In the genomic region with DNA sequence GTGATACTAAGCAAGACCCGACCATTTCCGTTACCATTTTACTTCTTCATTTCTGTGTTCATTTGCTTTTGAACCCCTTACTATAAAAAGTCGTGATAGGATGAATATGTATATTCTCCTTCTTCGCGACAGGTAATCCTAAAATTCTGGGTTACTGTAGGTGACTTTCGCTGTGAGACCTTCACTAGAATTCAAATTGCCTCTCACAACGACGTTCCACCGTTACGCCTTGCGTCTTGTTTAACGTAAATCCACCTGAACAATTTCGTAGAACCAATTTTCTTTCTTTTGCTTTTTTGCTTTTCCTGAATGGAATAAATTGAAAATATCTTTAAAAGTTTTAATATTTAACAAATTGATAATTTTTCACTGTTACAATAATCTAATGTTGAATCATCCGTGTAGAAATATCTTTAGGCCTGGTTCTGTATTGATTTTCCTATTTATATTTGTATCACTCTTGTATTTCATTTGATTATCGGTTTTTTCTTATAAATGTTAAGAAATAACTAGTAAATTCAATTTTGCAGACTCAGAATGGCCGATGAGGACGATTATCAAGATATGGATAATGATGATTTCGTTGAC, we compare ENCODE assay signal across 6 worm cellular contexts.
TF ChIP-seq lines count a peak whose summit lies in the region.

Gene rpb-6, plus strand, starts transcription at position 538 of the 588 bp plus-strand sequence.

TF ChIP-seq in whole organism, L1 larva, 84 proteins besides CTCF, POLR2A, EP300 and RAD21 (continues in another document):
- TF ChIP-seq mep-1 (tag; optimal IDR thresholded peaks at IDR 0.05; lab: Kevin White, UChicago) = peak; percentile 52
- TF ChIP-seq blmp-1 (tag; optimal IDR thresholded peaks at IDR 0.05; lab: Kevin White, UChicago) = peak; percentile 54
- TF ChIP-seq lin-35 (GFP tag; optimal IDR thresholded peaks at IDR 0.05; lab: Kevin White, UChicago) = peak; percentile 73 to 94
- TF ChIP-seq nhr-47 (tag; optimal IDR thresholded peaks at IDR 0.05; lab: Kevin White, UChicago) = peak; percentile 38
- TF ChIP-seq nhr-237 (tag; optimal IDR thresholded peaks at IDR 0.05; lab: Kevin White, UChicago) = no peak
- TF ChIP-seq snu-23 (GFP tag; optimal IDR thresholded peaks at IDR 0.05; lab: Kevin White, UChicago) = peak; percentile 17
- TF ChIP-seq nhr-71 (tag; optimal IDR thresholded peaks at IDR 0.05; lab: Kevin White, UChicago) = peak; percentile 39
- TF ChIP-seq lin-13 (GFP tag; optimal IDR thresholded peaks at IDR 0.05; lab: Kevin White, UChicago) = peak; percentile 24
- peak; percentile 7 for TF ChIP-seq nhr-20 (tag; optimal IDR thresholded peaks at IDR 0.05; lab: Kevin White, UChicago)
- peak; percentile 41 for TF ChIP-seq rnt-1 (tag; optimal IDR thresholded peaks at IDR 0.05; lab: Kevin White, UChicago)
- no peak for TF ChIP-seq sptf-1 (tag; optimal IDR thresholded peaks at IDR 0.05; lab: Kevin White, UChicago)
- TF ChIP-seq grh-1 (GFP tag; IDR thresholded peaks at IDR 0.05; lab: Robert Waterston, UW) = no peak
- TF ChIP-seq efl-1 (optimal IDR thresholded peaks at IDR 0.05; lab: Kevin White, UChicago) = peak; percentile 37 to 87
- peak; percentile 87 to 99 for TF ChIP-seq efl-1 (GFP tag; optimal IDR thresholded peaks at IDR 0.05 in 1 of 2; lab: Kevin White, UChicago)

TF ChIP-seq in whole organism, L2 larva, 48 proteins besides CTCF, POLR2A, EP300 and RAD21:
- no peak for TF ChIP-seq skn-1 (tag; optimal IDR thresholded peaks at IDR 0.05; lab: Kevin White, UChicago)
- no peak for TF ChIP-seq R02D3.7 (tag; optimal IDR thresholded peaks at IDR 0.05; lab: Kevin White, UChicago)
- no peak for TF ChIP-seq nhr-23 (tag; optimal IDR thresholded peaks at IDR 0.05; lab: Kevin White, UChicago)
- TF ChIP-seq lsy-2 (tag; optimal IDR thresholded peaks at IDR 0.05; lab: Kevin White, UChicago) = peak in 1 of 2 experiments; percentile 59
- peak; percentile 56 for TF ChIP-seq unc-55 (GFP tag; optimal IDR thresholded peaks at IDR 0.05; lab: Kevin White, UChicago)
- no peak for TF ChIP-seq ztf-1 (GFP tag; conservative IDR thresholded peaks at IDR 0.05; lab: Robert Waterston, UW)
- TF ChIP-seq nhr-25 (tag; optimal IDR thresholded peaks at IDR 0.05; lab: Kevin White, UChicago) = no peak
- peak; percentile 78 for TF ChIP-seq gmeb-1 (tag; optimal IDR thresholded peaks at IDR 0.05; lab: Kevin White, UChicago)
- TF ChIP-seq nhr-77 (tag; optimal IDR thresholded peaks at IDR 0.05; lab: Kevin White, UChicago) = no peak
- TF ChIP-seq ztf-11 (tag; optimal IDR thresholded peaks at IDR 0.05; lab: Kevin White, UChicago) = no peak
- no peak for TF ChIP-seq lin-11 (tag; optimal IDR thresholded peaks at IDR 0.05; lab: Kevin White, UChicago)

TF ChIP-seq in whole organism, L3 larva, 47 proteins besides CTCF, POLR2A, EP300 and RAD21:
- TF ChIP-seq ceh-9 (tag; optimal IDR thresholded peaks at IDR 0.05; lab: Kevin White, UChicago) = no peak
- TF ChIP-seq R02D3.7 (tag; optimal IDR thresholded peaks at IDR 0.05; lab: Kevin White, UChicago) = peak; percentile 66
- no peak for TF ChIP-seq mml-1 (tag; optimal IDR thresholded peaks at IDR 0.05; lab: Kevin White, UChicago)
- peak; percentile 39 for TF ChIP-seq lin-15B (tag; optimal IDR thresholded peaks at IDR 0.05; lab: Kevin White, UChicago)
- peak; percentile 10 for TF ChIP-seq nhr-25 (tag; optimal IDR thresholded peaks at IDR 0.05; lab: Kevin White, UChicago)

TF ChIP-seq in whole organism, L4 larva, 104 proteins besides CTCF, POLR2A, EP300 and RAD21 (continues in another document):
- peak; percentile 93 for TF ChIP-seq T20F7.1 (GFP tag; optimal IDR thresholded peaks at IDR 0.05; lab: Kevin White, UChicago)
- TF ChIP-seq T26A8.4 (GFP tag; IDR thresholded peaks at IDR 0.05; lab: Robert Waterston, UW) = no peak
- peak; percentile 51 for TF ChIP-seq R02D3.7 (tag; optimal IDR thresholded peaks at IDR 0.05; lab: Kevin White, UChicago)
- no peak for TF ChIP-seq arid-1 (GFP tag; conservative IDR thresholded peaks at IDR 0.05; lab: Robert Waterston, UW)
- no peak for TF ChIP-seq F44E2.7 (GFP tag; IDR thresholded peaks at IDR 0.05; lab: Robert Waterston, UW)
- TF ChIP-seq pqm-1 (tag; optimal IDR thresholded peaks at IDR 0.05; lab: Kevin White, UChicago) = no peak
- TF ChIP-seq lin-15B (tag; optimal IDR thresholded peaks at IDR 0.05; lab: Kevin White, UChicago) = no peak
- no peak for TF ChIP-seq ama-1 (optimal IDR thresholded peaks at IDR 0.05; lab: Kevin White, UChicago)
- peak; percentile 74 for TF ChIP-seq dpl-1 (GFP tag; optimal IDR thresholded peaks at IDR 0.05; lab: Kevin White, UChicago)
- TF ChIP-seq mxl-2 (GFP tag; conservative IDR thresholded peaks at IDR 0.05; lab: Robert Waterston, UW) = no peak
- no peak for TF ChIP-seq D1046.2 (GFP tag; IDR thresholded peaks at IDR 0.05; lab: Robert Waterston, UW)
- TF ChIP-seq aly-2 (tag; optimal IDR thresholded peaks at IDR 0.05; lab: Kevin White, UChicago) = no peak
- peak in 1 of 2 experiments; percentile 76 for TF ChIP-seq lsy-2 (tag; optimal IDR thresholded peaks at IDR 0.05; lab: Kevin White, UChicago)
- TF ChIP-seq nhr-102 (tag; optimal IDR thresholded peaks at IDR 0.05; lab: Kevin White, UChicago) = no peak
- no peak for TF ChIP-seq nhr-48 (tag; optimal IDR thresholded peaks at IDR 0.05; lab: Kevin White, UChicago)
- TF ChIP-seq spr-1 (tag; optimal IDR thresholded peaks at IDR 0.05; lab: Kevin White, UChicago) = no peak
- TF ChIP-seq dmd-8 (GFP tag; IDR thresholded peaks at IDR 0.05; lab: Robert Waterston, UW) = no peak
- TF ChIP-seq ceh-62 (tag; optimal IDR thresholded peaks at IDR 0.05; lab: Kevin White, UChicago) = no peak
- no peak for TF ChIP-seq F26F4.8 (GFP tag; conservative IDR thresholded peaks at IDR 0.05; lab: Robert Waterston, UW)
- no peak for TF ChIP-seq lim-7 (GFP tag; IDR thresholded peaks at IDR 0.05; lab: Robert Waterston, UW)

TF ChIP-seq in whole organism, mixed stage, embryonic, 35 proteins besides CTCF, POLR2A, EP300 and RAD21:
- TF ChIP-seq elt-3 (tag; optimal IDR thresholded peaks at IDR 0.05; lab: Kevin White, UChicago) (no peak), ham-2 (GFP tag; optimal IDR thresholded peaks at IDR 0.05; lab: Kevin White, UChicago) (no peak), lsy-2 (tag; optimal IDR thresholded peaks at IDR 0.05; lab: Kevin White, UChicago) (peak; percentile 70), unc-39 (tag; optimal IDR thresholded peaks at IDR 0.05; lab: Kevin White, UChicago) (no peak), hlh-1 (tag; optimal IDR thresholded peaks at IDR 0.05; lab: Kevin White, UChicago) (no peak), lin-13 (tag; optimal IDR thresholded peaks at IDR 0.05; lab: Kevin White, UChicago) (peak; percentile 9), flh-1 (GFP tag; optimal IDR thresholded peaks at IDR 0.05; lab: Kevin White, UChicago) (no peak), zip-8 (tag; optimal IDR thresholded peaks at IDR 0.05; lab: Kevin White, UChicago) (no peak), mep-1 (tag; optimal IDR thresholded peaks at IDR 0.05; lab: Kevin White, UChicago) (no peak), snpc-4 (tag; optimal IDR thresholded peaks at IDR 0.05; lab: Kevin White, UChicago) (no peak), tbx-8 (GFP tag; optimal IDR thresholded peaks at IDR 0.05; lab: Kevin White, UChicago) (no peak), lin-32 (GFP tag; optimal IDR thresholded peaks at IDR 0.05; lab: Kevin White, UChicago) (no peak), nhr-12 (tag; optimal IDR thresholded peaks at IDR 0.05; lab: Kevin White, UChicago) (no peak)
TF ChIP-seq in whole organism, mixed stage, embryonic: peak in this region for 2.

TF ChIP-seq in whole organism, young adult, 124 proteins besides CTCF, POLR2A, EP300 and RAD21:
- peak; percentile 40 for TF ChIP-seq efl-1 (GFP tag; optimal IDR thresholded peaks at IDR 0.05; lab: Kevin White, UChicago)
- no peak for TF ChIP-seq K11D2.4 (GFP tag; IDR thresholded peaks at IDR 0.05; lab: Robert Waterston, UW)
- TF ChIP-seq madf-6 (GFP tag; IDR thresholded peaks at IDR 0.05; lab: Robert Waterston, UW) = peak; percentile 49; the same call in 1 of the 2 replicates
- peak; percentile 9 for TF ChIP-seq dpl-1 (GFP tag; optimal IDR thresholded peaks at IDR 0.05; lab: Kevin White, UChicago)
- TF ChIP-seq lsl-1 (GFP tag; optimal IDR thresholded peaks at IDR 0.05; lab: Kevin White, UChicago) = peak; percentile 66
- TF ChIP-seq attf-3 (GFP tag; conservative IDR thresholded peaks at IDR 0.05; lab: Robert Waterston, UW) = peak; percentile 92
- no peak for TF ChIP-seq ccch-3 (GFP tag; optimal IDR thresholded peaks at IDR 0.05; lab: Kevin White, UChicago)
- TF ChIP-seq F33H1.4 (GFP tag; IDR thresholded peaks at IDR 0.05; lab: Robert Waterston, UW) = peak; percentile 56
- TF ChIP-seq lin-54 (GFP tag; optimal IDR thresholded peaks at IDR 0.05; lab: Kevin White, UChicago) = peak; percentile 67
